Fruit fly (Drosophila melanogaster) whole organism, embryonic: ENCODE results near the gene Atu.

Experiments
- CG1529 ChIP-seq: fragments of 200-800 bp; sonication (Bioruptor generic); optimal IDR thresholded peaks from 3 replicates; lab custom pipeline; 2018; ENCODE audit warnings: missing biosample characterization, missing genetic modification characterization
- CG1602 ChIP-seq: fragments of 200-800 bp; sonication (Bioruptor generic); optimal IDR thresholded peaks from 3 replicates; lab custom pipeline; 2016; ENCODE audit warnings: missing biosample characterization, missing genetic modification characterization
- CG1647 ChIP-seq: fragments of 200-800 bp; sonication (Bioruptor generic); optimal IDR thresholded peaks from 3 replicates; lab custom pipeline; 2016; ENCODE audit warnings: missing biosample characterization, missing genetic modification characterization
- CG17361 ChIP-seq: fragments of 200-800 bp; sonication (Bioruptor generic); IDR thresholded peaks from 3 replicates; pipeline ENCODE4 v1.3.6; 2022; ENCODE audit warnings: missing biosample characterization, missing genetic modification characterization
- CG17912 ChIP-seq: fragments of 200-800 bp; sonication (Bioruptor generic); optimal IDR thresholded peaks from 2 replicates; lab custom pipeline; 2018; ENCODE audit warnings: missing biosample characterization, mild to moderate bottlenecking, missing genetic modification characterization
- CG2129 ChIP-seq: fragments of 200-800 bp; sonication (Bioruptor generic); IDR thresholded peaks from 2 replicates; pipeline ENCODE4 v1.3.6; 2022; ENCODE audit warnings: missing biosample characterization, missing genetic modification characterization; ENCODE audit not compliant: partially characterized antibody
- CG3281 ChIP-seq: fragments of 200-800 bp; sonication (Bioruptor generic); optimal IDR thresholded peaks from 3 replicates; lab custom pipeline; 2017; ENCODE audit warnings: missing biosample characterization, mild to moderate bottlenecking, missing genetic modification characterization
- CG3838 ChIP-seq: fragments of 200-800 bp; sonication (Bioruptor generic); optimal IDR thresholded peaks from 3 replicates; lab custom pipeline; 2016; ENCODE audit warnings: missing biosample characterization, missing genetic modification characterization
- CG4282 ChIP-seq: fragments of 200-800 bp; sonication (Bioruptor generic); optimal IDR thresholded peaks from 2 replicates; lab custom pipeline; 2016; ENCODE audit warnings: missing biosample characterization, missing genetic modification characterization
- CG43689 ChIP-seq: fragments of 200-800 bp; sonication (Bioruptor generic); IDR thresholded peaks from 2 replicates; pipeline ENCODE4 v1.3.6; 2022; ENCODE audit warnings: missing biosample characterization, missing genetic modification characterization
- CG6272 ChIP-seq: fragments of 200-800 bp; sonication (Bioruptor generic); IDR thresholded peaks from 2 replicates; pipeline ENCODE4 v1.3.6; 2022; ENCODE audit warnings: missing biosample characterization, missing genetic modification characterization
- CG8478 ChIP-seq: fragments of >200 bp; optimal IDR thresholded peaks from 2 replicates; lab custom pipeline; 2018
- CG9215 ChIP-seq: fragments of 200-800 bp; sonication (Bioruptor generic); IDR thresholded peaks from 2 replicates; pipeline ENCODE4 v1.3.6; 2022; ENCODE audit warnings: missing biosample characterization, missing genetic modification characterization
- Deaf1 ChIP-seq: fragments of 200-800 bp; optimal IDR thresholded peaks from 3 replicates; lab custom pipeline; 2019; ENCODE audit warnings: missing biosample characterization, mild to moderate bottlenecking, missing genetic modification characterization, moderate library complexity
- Doc3 ChIP-seq: fragments of 200-800 bp; sonication (Bioruptor generic); IDR thresholded peaks from 3 replicates; pipeline ENCODE4 v1.3.6; 2022; ENCODE audit warnings: missing biosample characterization, missing genetic modification characterization; ENCODE audit not compliant: partially characterized antibody
- Dref ChIP-seq: fragments of 200-800 bp; sonication (Bioruptor generic); IDR thresholded peaks from 2 replicates; pipeline ENCODE4 v1.3.6; 2022; ENCODE audit warnings: missing biosample characterization, missing genetic modification characterization
- Fer1 ChIP-seq: fragments of 200-800 bp; sonication (Bioruptor generic); optimal IDR thresholded peaks from 2 replicates; lab custom pipeline; 2017; ENCODE audit warnings: missing biosample characterization, mild to moderate bottlenecking, missing genetic modification characterization
- Gug ChIP-seq: fragments of 200-800 bp; sonication (Bioruptor generic); IDR thresholded peaks from 4 replicates; pipeline ENCODE4 v1.3.6; 2022; ENCODE audit warnings: missing biosample characterization, missing genetic modification characterization
- H2.0 ChIP-seq: fragments of 200-800 bp; sonication (Bioruptor generic); IDR thresholded peaks from 2 replicates; pipeline ENCODE4 v1.3.6; 2022; ENCODE audit warnings: missing biosample characterization, missing genetic modification characterization
- HLH4C ChIP-seq: fragments of 200-800 bp; sonication (Bioruptor generic); IDR thresholded peaks from 3 replicates; pipeline ENCODE4 v1.3.6; 2022; ENCODE audit warnings: missing biosample characterization, missing genetic modification characterization; ENCODE audit not compliant: partially characterized antibody
- HLH54F ChIP-seq: fragments of 200-800 bp; sonication (Bioruptor generic); optimal IDR thresholded peaks from 3 replicates; lab custom pipeline; 2016; ENCODE audit warnings: missing biosample characterization, missing genetic modification characterization
- Hmx ChIP-seq: fragments of 200-800 bp; sonication (Bioruptor generic); optimal IDR thresholded peaks from 2 replicates; lab custom pipeline; 2016; ENCODE audit warnings: missing biosample characterization, missing genetic modification characterization
- Hr51 ChIP-seq, 2 experiments: fragments of 200-800 bp; sonication (Bioruptor generic); optimal IDR thresholded peaks; 2 replicates in 1 of 2; 3 replicates in 1 of 2; lab custom pipeline; 2016 to 2018; ENCODE audit warnings: missing biosample characterization in 2 of 2, missing genetic modification characterization in 2 of 2, mild to moderate bottlenecking in 1 of 2, moderate library complexity in 1 of 2
- Lpt ChIP-seq: fragments of >200 bp; optimal IDR thresholded peaks from 2 replicates; lab custom pipeline; 2018; ENCODE audit warnings: missing biosample characterization, missing genetic modification characterization
- Mrtf ChIP-seq: fragments of 200-800 bp; sonication (Bioruptor generic); IDR thresholded peaks from 3 replicates; pipeline ENCODE4 v1.3.6; 2022; ENCODE audit warnings: missing biosample characterization, missing genetic modification characterization
- Oaz ChIP-seq: fragments of 200-800 bp; sonication (Bioruptor generic); IDR thresholded peaks from 2 replicates; pipeline ENCODE4 v1.3.6; 2022; ENCODE audit warnings: missing biosample characterization, missing genetic modification characterization
- Sry-δ ChIP-seq: fragments of 200-800 bp; sonication (Bioruptor generic); optimal IDR thresholded peaks from 2 replicates; lab custom pipeline; 2016; ENCODE audit warnings: missing biosample characterization, missing genetic modification characterization
- Usf ChIP-seq: fragments of 200-800 bp; sonication (Bioruptor generic); optimal IDR thresholded peaks from 2 replicates; lab custom pipeline; 2017; ENCODE audit warnings: missing genotype, missing biosample characterization, missing genetic modification characterization
- Xrp1 ChIP-seq: fragments of 200-800 bp; sonication (Bioruptor generic); IDR thresholded peaks from 2 replicates; pipeline ENCODE4 v1.3.6; 2022; ENCODE audit warnings: missing biosample characterization, missing genetic modification characterization
- YL-1 ChIP-seq: fragments of 200-800 bp; sonication (Bioruptor generic); optimal IDR thresholded peaks from 3 replicates; lab custom pipeline; 2017; ENCODE audit warnings: missing biosample characterization, mild to moderate bottlenecking, missing genetic modification characterization
- bbx ChIP-seq: fragments of 200-800 bp; sonication (Bioruptor generic); IDR thresholded peaks from 2 replicates; pipeline ENCODE4 v1.3.6; 2022; ENCODE audit warnings: missing biosample characterization, missing genetic modification characterization; ENCODE audit not compliant: partially characterized antibody
- caup ChIP-seq: fragments of 200-800 bp; sonication (Bioruptor generic); optimal IDR thresholded peaks from 3 replicates; lab custom pipeline; 2017; ENCODE audit warnings: missing biosample characterization, mild to moderate bottlenecking, missing genetic modification characterization, moderate library complexity; ENCODE audit not compliant: severe bottlenecking
- crp ChIP-seq, 2 experiments: fragments of 200-800 bp; sonication (Bioruptor generic); optimal IDR thresholded peaks; 2 replicates in 1 of 2; 3 replicates in 1 of 2; lab custom pipeline; 2017; ENCODE audit warnings: missing biosample characterization in 2 of 2, missing genetic modification characterization in 2 of 2, mild to moderate bottlenecking in 1 of 2, moderate library complexity in 1 of 2
- dysf ChIP-seq: fragments of 200-800 bp; sonication (Bioruptor generic); IDR thresholded peaks from 3 replicates; pipeline ENCODE4 v1.3.6; 2022; ENCODE audit warnings: missing biosample characterization, missing genetic modification characterization
- ems ChIP-seq: fragments of 200-800 bp; sonication (Bioruptor generic); optimal IDR thresholded peaks from 3 replicates; lab custom pipeline; 2016; ENCODE audit warnings: missing biosample characterization, missing genetic modification characterization
- gcm ChIP-seq: fragments of 200-800 bp; sonication (Bioruptor generic); optimal IDR thresholded peaks from 2 replicates; lab custom pipeline; 2019; ENCODE audit warnings: missing biosample characterization, mild to moderate bottlenecking, missing genetic modification characterization, moderate library complexity
- h ChIP-seq: fragments of >200 bp; optimal IDR thresholded peaks from 2 replicates; lab custom pipeline; 2017
- her ChIP-seq: fragments of 200-800 bp; sonication (Bioruptor generic); optimal IDR thresholded peaks from 2 replicates; lab custom pipeline; 2016; ENCODE audit warnings: missing biosample characterization, missing genetic modification characterization
- hth ChIP-seq: fragments of >200 bp; optimal IDR thresholded peaks from 2 replicates; lab custom pipeline; 2017; ENCODE audit warnings: inconsistent platforms
- jumu ChIP-seq: fragments of 200-800 bp; sonication (Bioruptor generic); optimal IDR thresholded peaks from 3 replicates; lab custom pipeline; 2016; ENCODE audit warnings: missing biosample characterization, missing genetic modification characterization
- lab ChIP-seq: fragments of 200-800 bp; sonication (Bioruptor generic); optimal IDR thresholded peaks from 3 replicates; lab custom pipeline; 2017; ENCODE audit warnings: missing biosample characterization, missing genetic modification characterization, mild to moderate bottlenecking, moderate library complexity, missing genetic modification reagents
- lmd ChIP-seq: fragments of 200-800 bp; sonication (Bioruptor generic); IDR thresholded peaks from 2 replicates; pipeline ENCODE4 v1.3.6; 2022; ENCODE audit warnings: missing biosample characterization, missing genetic modification characterization
- nmo ChIP-seq: fragments of 200-800 bp; sonication (Bioruptor generic); optimal IDR thresholded peaks from 2 replicates; lab custom pipeline; 2018; ENCODE audit warnings: missing biosample characterization, mild to moderate bottlenecking, missing genetic modification characterization, moderate library complexity
- peb ChIP-seq: fragments of 200-800 bp; sonication (Bioruptor generic); IDR thresholded peaks from 2 replicates; pipeline ENCODE4 v1.3.6; 2022; ENCODE audit warnings: missing biosample characterization, missing genetic modification characterization
- phol ChIP-seq: fragments of 200-800 bp; sonication (Bioruptor generic); optimal IDR thresholded peaks from 3 replicates; lab custom pipeline; 2018; ENCODE audit warnings: missing biosample characterization, mild to moderate bottlenecking, missing genetic modification characterization, moderate library complexity
- sens-2 ChIP-seq: fragments of 200-800 bp; sonication (Bioruptor generic); IDR thresholded peaks from 2 replicates; pipeline ENCODE4 v1.3.6; 2022; ENCODE audit warnings: missing biosample characterization, missing genetic modification characterization
- shn ChIP-seq: fragments of 200-800 bp; sonication (Bioruptor generic); optimal IDR thresholded peaks from 3 replicates; lab custom pipeline; 2016; ENCODE audit warnings: missing biosample characterization, missing genetic modification characterization
- slbo ChIP-seq: fragments of 200-800 bp; sonication (Bioruptor generic); IDR thresholded peaks from 2 replicates; pipeline ENCODE4 v1.3.6; 2022; ENCODE audit warnings: missing biosample characterization, missing genetic modification characterization
- stc ChIP-seq: fragments of 200-800 bp; sonication (Bioruptor generic); IDR thresholded peaks from 2 replicates; pipeline ENCODE4 v1.3.6; 2022; ENCODE audit warnings: missing biosample characterization, missing genetic modification characterization
- usp ChIP-seq: fragments of >200 bp; optimal IDR thresholded peaks from 2 replicates; lab custom pipeline; 2017; ENCODE audit warnings: missing biosample characterization, missing genetic modification characterization
- vfl ChIP-seq: fragments of 200-800 bp; sonication (Bioruptor generic); optimal IDR thresholded peaks from 2 replicates; lab custom pipeline; 2016; ENCODE audit warnings: missing biosample characterization, missing genetic modification characterization

Atu gene

dm6 chr3R:5658984-5659802 is 46.0 kb downstream of the Atu start (continued):
- TF ChIP-seq Lpt (GFP tag; lab: Kevin White, UChicago) (no peak), CG3838 (GFP tag; lab: Kevin White, UChicago) (no peak), CG8478 (lab: Kevin White, UChicago) (peak; percentile 84), ems (GFP tag; lab: Kevin White, UChicago) (no peak), CG1602 (GFP tag; lab: Kevin White, UChicago) (no peak), nmo (GFP tag; lab: Kevin White, UChicago) (no peak), H2.0 (no peak), Deaf1 (tag; lab: Kevin White, UChicago) (no peak), Usf (no peak), CG3281 (no peak), Doc3 (GFP tag; lab: Robert Waterston, UW) (no peak), CG43689 (no peak), CG2129 (GFP tag; lab: Robert Waterston, UW) (peak; percentile 24; the same call in 1 of the 2 replicates), CG17912 (GFP tag; lab: Kevin White, UChicago) (no peak), CG9215 (GFP tag; lab: Robert Waterston, UW) (no peak), CG1529 (GFP tag; lab: Kevin White, UChicago) (no peak), CG4282 (GFP tag; lab: Kevin White, UChicago) (no peak), Hr51 (GFP tag; optimal IDR thresholded peaks at IDR 0.05; lab: Kevin White, UChicago) (no peak), crp (GFP tag; optimal IDR thresholded peaks at IDR 0.05; lab: Kevin White, UChicago) (peak in 1 of 2 experiments; percentile 20), dysf (GFP tag; lab: Robert Waterston, UW) (peak; percentile 43; the same call in 1 of the 3 replicates), hth (lab: Kevin White, UChicago) (no peak), YL-1 (GFP tag; lab: Kevin White, UChicago) (peak; percentile 76), bbx (peak; percentile 40), Oaz (GFP tag; lab: Robert Waterston, UW) (no peak), sens-2 (GFP tag; lab: Robert Waterston, UW) (no peak), usp (GFP tag; lab: Kevin White, UChicago) (no peak), stc (GFP tag; lab: Robert Waterston, UW) (no peak), Sry-δ (GFP tag; lab: Kevin White, UChicago) (peak; percentile 78), slbo (GFP tag; lab: Robert Waterston, UW) (peak; percentile 35; the same call in 1 of the 2 replicates), Xrp1 (no peak), Fer1 (GFP tag; lab: Kevin White, UChicago) (peak; percentile 6), lmd (GFP tag; lab: Robert Waterston, UW) (0 out of 2 replicates have a peak, but pooled peaks have one; percentile 4), phol (tag; lab: Kevin White, UChicago) (peak; percentile 87), peb (GFP tag; lab: Robert Waterston, UW) (no peak), h (no peak), Mrtf (GFP tag; lab: Robert Waterston, UW) (no peak), gcm (GFP tag; lab: Kevin White, UChicago) (no peak), Hmx (no peak), her (GFP tag; lab: Kevin White, UChicago) (no peak), vfl (GFP tag; lab: Kevin White, UChicago) (no peak), lab (no peak), HLH54F (GFP tag; lab: Kevin White, UChicago) (no peak), Dref (GFP tag; lab: Robert Waterston, UW) (no peak), HLH4C (no peak), CG17361 (GFP tag; lab: Robert Waterston, UW) (0 out of 3 replicates have a peak, but pooled peaks have one; percentile 16), CG6272 (GFP tag; lab: Robert Waterston, UW) (no peak), Gug (GFP tag; lab: Robert Waterston, UW) (peak; percentile 19; the same call in 1 of the 4 replicates), jumu (GFP tag; lab: Kevin White, UChicago) (no peak), CG1647 (GFP tag; lab: Kevin White, UChicago) (no peak), shn (GFP tag; lab: Kevin White, UChicago) (no peak), caup (GFP tag; lab: Kevin White, UChicago) (no peak)
